Fruit fly (Drosophila melanogaster): Measurements from ENCODE around the gene kto.

- no peak for TF ChIP-seq N (GFP tag; optimal IDR thresholded peaks at IDR 0.05)
- no peak for TF ChIP-seq fru (GFP tag; optimal IDR thresholded peaks at IDR 0.05)
- TF ChIP-seq psq (GFP tag; optimal IDR thresholded peaks at IDR 0.05) = no peak
- no peak for TF ChIP-seq pan (optimal IDR thresholded peaks at IDR 0.05)
- TF ChIP-seq lola (GFP tag; optimal IDR thresholded peaks at IDR 0.05) = no peak
- TF ChIP-seq br (GFP tag; optimal IDR thresholded peaks at IDR 0.05) = no peak
Observed at dm6 chr3L:19790564-19790928, 45.9 kb upstream of the kto start.
